Worm (Caenorhabditis elegans): ENCODE data around the gene pgap-1.
A peak's percentile ranks its signal among the peaks of the same experiment; 100 is the strongest.

Gene pgap-1

DNA sequence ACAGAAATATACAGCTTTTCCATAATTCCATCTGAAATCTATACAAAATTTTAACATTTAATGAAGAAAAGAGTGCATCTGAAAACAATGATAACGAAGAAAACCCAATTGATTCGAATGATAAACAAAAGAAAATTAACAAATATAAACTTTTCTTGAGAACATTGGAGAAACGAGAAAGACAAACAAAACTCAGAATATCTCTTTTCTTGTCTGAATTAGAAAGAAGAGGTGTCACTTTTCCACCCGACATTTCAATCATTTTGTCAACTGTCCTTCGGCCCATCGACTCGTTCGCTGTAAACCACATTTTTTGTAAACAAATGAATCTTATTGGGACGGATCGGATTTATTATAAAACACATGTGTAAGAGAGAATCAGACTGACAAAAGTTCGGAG, 15.7 kb upstream of the pgap-1 start, which contains the start of gene bgal-1 (continued):
- TF ChIP-seq unc-39 (tag; optimal IDR thresholded peaks at IDR 0.05): no peak
- TF ChIP-seq skn-1 (tag; optimal IDR thresholded peaks at IDR 0.05): no peak
- peak; percentile 4 for TF ChIP-seq lin-39 (tag; optimal IDR thresholded peaks at IDR 0.05)

DNA sequence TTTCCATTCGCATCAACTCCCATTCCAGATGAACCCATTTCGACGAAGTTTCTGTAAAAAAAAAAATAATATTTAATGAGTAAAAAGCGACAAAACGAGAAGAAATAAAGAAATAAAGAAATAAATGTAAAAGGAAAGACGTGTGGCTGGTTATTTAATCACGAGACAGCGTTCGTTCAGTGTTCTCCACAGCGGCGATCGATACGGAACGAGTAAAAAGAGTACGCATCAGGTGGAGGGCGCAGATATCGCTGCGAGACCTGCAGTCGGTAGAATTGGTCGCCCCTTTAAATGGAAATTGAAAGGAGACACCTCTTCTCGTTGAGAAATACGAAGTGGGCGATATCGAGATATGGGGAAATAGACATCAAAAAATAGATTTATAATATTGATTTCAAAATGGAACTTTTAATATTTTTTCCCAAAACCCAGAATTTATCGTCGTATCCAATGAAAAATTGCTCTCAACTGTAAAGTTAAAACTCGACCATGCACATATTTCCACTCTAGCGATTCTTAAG, 13.0 kb upstream of the pgap-1 start, which contains the start of gene pqn-70:
pqn-70 (minus strand) TSS at position 51 of the 521 bp plus-strand sequence.
- no peak for TF ChIP-seq nhr-11 (tag; optimal IDR thresholded peaks at IDR 0.05)
- TF ChIP-seq ceh-16 (tag; optimal IDR thresholded peaks at IDR 0.05): no peak
- no peak for TF ChIP-seq elt-3 (tag; optimal IDR thresholded peaks at IDR 0.05)
- TF ChIP-seq ztf-11 (tag; optimal IDR thresholded peaks at IDR 0.05): no peak
- peak; percentile 89 for TF ChIP-seq pha-4 (tag; optimal IDR thresholded peaks at IDR 0.05)
- peak; percentile 75 for TF ChIP-seq nhr-43 (tag; optimal IDR thresholded peaks at IDR 0.05; ENCODE audit: poor library complexity, severe bottlenecking)
- TF ChIP-seq daf-12 (tag; optimal IDR thresholded peaks at IDR 0.05): no peak
- no peak for TF ChIP-seq nhr-28 (tag; optimal IDR thresholded peaks at IDR 0.05)
- TF ChIP-seq ama-1 (optimal IDR thresholded peaks at IDR 0.05): peak; percentile 63
- no peak for TF ChIP-seq fos-1 (tag; optimal IDR thresholded peaks at IDR 0.05)
- TF ChIP-seq ztf-4 (tag; optimal IDR thresholded peaks at IDR 0.05): peak; percentile 55
- TF ChIP-seq elt-1 (tag; optimal IDR thresholded peaks at IDR 0.05): no peak
- TF ChIP-seq aly-2 (tag; optimal IDR thresholded peaks at IDR 0.05): no peak
- peak; percentile 73 for TF ChIP-seq ceh-82 (tag; optimal IDR thresholded peaks at IDR 0.05)
- no peak for TF ChIP-seq fkh-2 (tag; optimal IDR thresholded peaks at IDR 0.05)
- TF ChIP-seq nhr-67 (tag; optimal IDR thresholded peaks at IDR 0.05): no peak
- peak; percentile 66 for TF ChIP-seq jun-1 (tag; optimal IDR thresholded peaks at IDR 0.05)
- TF ChIP-seq nhr-23 (tag; optimal IDR thresholded peaks at IDR 0.05): peak; percentile 89
- no peak for TF ChIP-seq nhr-12 (tag; optimal IDR thresholded peaks at IDR 0.05)
- peak; percentile 94 for TF ChIP-seq ceh-28 (tag; optimal IDR thresholded peaks at IDR 0.05)
- no peak for TF ChIP-seq nhr-77 (tag; optimal IDR thresholded peaks at IDR 0.05)
- TF ChIP-seq eor-1 (tag; optimal IDR thresholded peaks at IDR 0.05): no peak
- no peak for TF ChIP-seq zag-1 (tag; optimal IDR thresholded peaks at IDR 0.05)
- TF ChIP-seq egl-5 (tag; optimal IDR thresholded peaks at IDR 0.05): peak; percentile 77
- TF ChIP-seq mdl-1 (tag; optimal IDR thresholded peaks at IDR 0.05): peak; percentile 19
- TF ChIP-seq snpc-4 (tag; optimal IDR thresholded peaks at IDR 0.05): peak; percentile 87
- TF ChIP-seq R02D3.7 (tag; optimal IDR thresholded peaks at IDR 0.05): peak; percentile 53
- no peak for TF ChIP-seq sea-2 (GFP tag; optimal IDR thresholded peaks at IDR 0.05)
- peak; percentile 29 for TF ChIP-seq fkh-10 (GFP tag; optimal IDR thresholded peaks at IDR 0.05)
- TF ChIP-seq nhr-25 (tag; optimal IDR thresholded peaks at IDR 0.05): peak; percentile 86
- peak; percentile 81 for TF ChIP-seq lin-15B (tag; optimal IDR thresholded peaks at IDR 0.05)
- TF ChIP-seq lin-39 (tag; optimal IDR thresholded peaks at IDR 0.05): peak; percentile 89
- TF ChIP-seq elt-2 (tag; optimal IDR thresholded peaks at IDR 0.05): peak; percentile 67
- no peak for TF ChIP-seq ZK546.5 (tag; optimal IDR thresholded peaks at IDR 0.05)
- peak; percentile 85 for TF ChIP-seq lsy-12 (tag; optimal IDR thresholded peaks at IDR 0.05)
- peak; percentile 91 for TF ChIP-seq hmg-11 (tag; optimal IDR thresholded peaks at IDR 0.05)
- TF ChIP-seq pqm-1 (tag; optimal IDR thresholded peaks at IDR 0.05): peak; percentile 51
- peak; percentile 51 for TF ChIP-seq skn-1 (tag; optimal IDR thresholded peaks at IDR 0.05)
- TF ChIP-seq egl-27 (tag; optimal IDR thresholded peaks at IDR 0.05): peak; percentile 19
- no peak for TF ChIP-seq mml-1 (tag; optimal IDR thresholded peaks at IDR 0.05)
- no peak for TF ChIP-seq unc-39 (tag; optimal IDR thresholded peaks at IDR 0.05)
- TF ChIP-seq ceh-9 (tag; optimal IDR thresholded peaks at IDR 0.05): no peak
- peak; percentile 45 for TF ChIP-seq tbx-2 (tag; optimal IDR thresholded peaks at IDR 0.05)
- TF ChIP-seq nfya-1 (tag; optimal IDR thresholded peaks at IDR 0.05; ENCODE audit: insufficient read depth): peak; percentile 93
- no peak for TF ChIP-seq unc-62 (GFP tag; optimal IDR thresholded peaks at IDR 0.05)
- no peak for TF ChIP-seq nhr-237 (tag; optimal IDR thresholded peaks at IDR 0.05)
- no peak for TF ChIP-seq nhr-76 (tag; optimal IDR thresholded peaks at IDR 0.05)
